Worm (Caenorhabditis elegans) whole organism, L2 larva: ENCODE measurements around the gene W09D6.1.

Experiments used
- R02D3.7 ChIP-seq: fragments of 150-350 bp; optimal IDR thresholded peaks from 2 replicates; lab custom pipeline; 2014; ENCODE audit warnings: missing biosample characterization, missing genetic modification characterization
- ama-1 ChIP-seq: fragments of 150-350 bp; optimal IDR thresholded peaks from 2 replicates; lab custom pipeline; 2018; ENCODE audit warnings: inconsistent platforms
- ceh-82 ChIP-seq: fragments of 150-350 bp; optimal IDR thresholded peaks from 2 replicates; lab custom pipeline; 2014; ENCODE audit warnings: missing biosample characterization, missing genetic modification characterization
- gmeb-1 ChIP-seq: fragments of 150-350 bp; optimal IDR thresholded peaks from 2 replicates; lab custom pipeline; 2014; ENCODE audit warnings: missing biosample characterization, missing genetic modification characterization
- lin-11 ChIP-seq: fragments of 150-350 bp; sonication (generic microtip); optimal IDR thresholded peaks from 2 replicates; lab custom pipeline; 2014; ENCODE audit warnings: missing biosample characterization, missing genetic modification characterization, inconsistent platforms, mixed read lengths
- mdl-1 ChIP-seq, 2 experiments: fragments of 150-350 bp in 1 of 2; sonication (generic microtip) in 1 of 2; optimal IDR thresholded peaks; 2 replicates each; lab custom pipeline; 2017; ENCODE audit warnings: missing biosample characterization in 2 of 2, missing genetic modification characterization in 2 of 2
- nhr-10 ChIP-seq: sonication (generic microtip); optimal IDR thresholded peaks from 2 replicates; lab custom pipeline; 2017; ENCODE audit warnings: missing biosample characterization, missing genetic modification characterization
- skn-1 ChIP-seq: sonication (generic microtip); optimal IDR thresholded peaks from 2 replicates; lab custom pipeline; 2017; ENCODE audit warnings: missing biosample characterization, missing genetic modification characterization
- sma-3 ChIP-seq: sonication (generic microtip); optimal IDR thresholded peaks from 2 replicates; lab custom pipeline; 2016; ENCODE audit warnings: missing genetic modification reagents, missing genetic modification characterization, missing compliant biosample characterization
- snpc-4 ChIP-seq: fragments of 150-350 bp; optimal IDR thresholded peaks from 2 replicates; lab custom pipeline; 2014; ENCODE audit warnings: missing biosample characterization, missing genetic modification characterization
- ztf-11 ChIP-seq: sonication (generic microtip); optimal IDR thresholded peaks from 2 replicates; lab custom pipeline; 2017; ENCODE audit warnings: missing biosample characterization, missing genetic modification characterization

DNA sequence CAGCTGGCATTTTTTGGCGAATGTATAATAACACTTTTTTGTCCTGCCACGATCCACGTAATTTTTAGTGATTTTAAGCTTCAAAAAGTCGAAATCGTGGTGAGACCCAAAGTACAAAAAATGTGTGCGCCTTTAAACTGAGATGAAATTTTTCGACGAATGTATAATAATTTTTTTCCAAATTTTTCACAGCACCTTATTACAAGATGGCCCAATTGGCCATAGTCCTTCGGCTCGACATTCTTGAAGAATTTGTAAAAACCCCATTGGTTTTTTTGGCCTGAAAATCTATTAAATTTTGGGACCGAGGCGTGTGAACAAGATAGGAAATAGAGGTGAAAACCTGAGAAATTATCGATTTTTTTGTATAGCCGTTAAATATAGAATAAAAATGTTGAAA is 47.3 kb downstream of the W09D6.1 start:
- no peak for TF ChIP-seq snpc-4 (tag; lab: Kevin White, UChicago)
- TF ChIP-seq ztf-11, result no peak
- no peak for TF ChIP-seq ama-1 (lab: Kevin White, UChicago)
- no peak for TF ChIP-seq sma-3 (GFP tag; lab: Kevin White, UChicago)
- no peak for TF ChIP-seq skn-1
- TF ChIP-seq lin-11 (tag; lab: Kevin White, UChicago), result no peak
- TF ChIP-seq mdl-1 (tag; optimal IDR thresholded peaks at IDR 0.05; lab: Kevin White, UChicago), result no peak
- no peak for TF ChIP-seq ceh-82 (tag; lab: Kevin White, UChicago)
- no peak for TF ChIP-seq gmeb-1
- TF ChIP-seq R02D3.7, result no peak
- no peak for TF ChIP-seq nhr-10 (tag; lab: Kevin White, UChicago)
